Fruit fly (Drosophila melanogaster): ENCODE data around the gene CG11379.

dm6 chrX:1179865-1180264 lies at the start of gene CG11379:
- no peak for TF ChIP-seq psq (optimal IDR thresholded peaks at IDR 0.05)
- no peak for TF ChIP-seq EcR (GFP tag; optimal IDR thresholded peaks at IDR 0.05)
- TF ChIP-seq CG8478 (optimal IDR thresholded peaks at IDR 0.05): no peak
- no peak for TF ChIP-seq pan (optimal IDR thresholded peaks at IDR 0.05)
- no peak for TF ChIP-seq usp (GFP tag; optimal IDR thresholded peaks at IDR 0.05)
